Worm (Caenorhabditis elegans) whole organism, L4 larva: ENCODE results near the gene T08G3.13.

Experiments
- D1046.2 ChIP-seq: fragments of 200-800 bp; sonication (Bioruptor generic); IDR thresholded peaks from 2 replicates; pipeline ENCODE4 v1.3.6; 2022; ENCODE audit warnings: missing genetic modification characterization, missing compliant biosample characterization
- ZK546.5 ChIP-seq, 2 experiments: sonication (generic microtip); optimal IDR thresholded peaks; 2 replicates each; lab custom pipeline; 2017; ENCODE audit warnings: missing biosample characterization in 2 of 2, missing genetic modification characterization in 2 of 2
- ama-1 ChIP-seq: fragments of 150-350 bp; optimal IDR thresholded peaks from 2 replicates; lab custom pipeline; 2014; ENCODE audit warnings: inconsistent platforms, mixed read lengths
- daf-12 ChIP-seq: fragments of 150-350 bp; optimal IDR thresholded peaks from 2 replicates; lab custom pipeline; 2014; ENCODE audit warnings: missing biosample characterization, missing genetic modification reagents, missing genetic modification characterization
- lsy-2 ChIP-seq, 2 experiments: fragments of 150-350 bp in 1 of 2; sonication (generic microtip) in 1 of 2; optimal IDR thresholded peaks; 2 replicates each; lab custom pipeline; 2014 to 2017; ENCODE audit warnings: missing biosample characterization in 2 of 2, missing genetic modification characterization in 2 of 2
- mes-2 ChIP-seq: sonication (generic microtip); optimal IDR thresholded peaks from 2 replicates; lab custom pipeline; 2016; ENCODE audit warnings: missing genotype, mild to moderate bottlenecking, missing genetic modification characterization, missing compliant biosample characterization; ENCODE audit not compliant: poor library complexity, severe bottlenecking
- saeg-2 ChIP-seq: fragments of 200-800 bp; sonication (Bioruptor generic); IDR thresholded peaks from 2 replicates; pipeline ENCODE4 v1.3.6; 2022; ENCODE audit warnings: missing genetic modification reagents, missing genetic modification characterization, missing compliant biosample characterization
- unc-130 ChIP-seq: sonication (generic microtip); optimal IDR thresholded peaks from 2 replicates; lab custom pipeline; 2016; ENCODE audit warnings: missing genetic modification reagents, missing genetic modification characterization, missing compliant biosample characterization
- unc-62 ChIP-seq, 3 experiments: fragments of 150-350 bp in 1 of 3; sonication (generic microtip); optimal IDR thresholded peaks in 2 of 3; peaks in 1 of 3; 1 replicate in 1 of 3; 2 replicates in 2 of 3; lab custom pipeline; 2014 to 2017; ENCODE audit warnings: missing biosample characterization in 3 of 3, missing genetic modification characterization in 3 of 3, missing genetic modification reagents in 3 of 3, missing genotype in 1 of 3

- TF ChIP-seq D1046.2 (no peak), lsy-2 (tag; optimal IDR thresholded peaks at IDR 0.05; lab: Kevin White, UChicago) (no peak), mes-2 (no peak), saeg-2 (no peak), ZK546.5 (tag; optimal IDR thresholded peaks at IDR 0.05; lab: Kevin White, UChicago) (no peak), unc-130 (GFP tag; lab: Kevin White, UChicago) (no peak), daf-12 (tag; lab: Kevin White, UChicago) (no peak), ama-1 (lab: Kevin White, UChicago) (no peak), unc-62 (GFP tag; optimal IDR thresholded peaks at IDR 0.05 in 1 of 2; lab: Kevin White, UChicago) (no peak), unc-62 (tag; optimal IDR thresholded peaks at IDR 0.05; lab: Kevin White, UChicago) (no peak)
Observed at ce11 chrV:16417014-16417413, 30.8 kb upstream of the T08G3.13 start, which contains the start of gene str-55.
